Fruit fly (Drosophila melanogaster) whole organism, prepupa: ENCODE measurements around the gene CG14050.

Source experiments
- Blimp-1 ChIP-seq: fragments of 200-800 bp; sonication (Bioruptor generic); optimal IDR thresholded peaks from 3 replicates; lab custom pipeline; 2017; ENCODE audit warnings: missing biosample characterization, missing genetic modification characterization, mild to moderate bottlenecking, moderate library complexity, missing genetic modification reagents
- CG10669 ChIP-seq: fragments of 200-800 bp; sonication (Bioruptor generic); optimal IDR thresholded peaks from 3 replicates; lab custom pipeline; 2018; ENCODE audit warnings: missing biosample characterization, mild to moderate bottlenecking, missing genetic modification characterization, moderate library complexity
- CG11762 ChIP-seq: fragments of 200-800 bp; sonication (Bioruptor generic); optimal IDR thresholded peaks from 3 replicates; lab custom pipeline; 2016; ENCODE audit warnings: missing biosample characterization, missing genetic modification characterization; ENCODE audit not compliant: insufficient read depth
- CG11902 ChIP-seq: fragments of 200-800 bp; sonication (Bioruptor generic); optimal IDR thresholded peaks from 3 replicates; lab custom pipeline; 2016; ENCODE audit warnings: missing biosample characterization, missing genetic modification characterization
- CG1621 ChIP-seq: fragments of 200-800 bp; sonication (Bioruptor generic); optimal IDR thresholded peaks from 3 replicates; lab custom pipeline; 2018; ENCODE audit warnings: missing biosample characterization, mild to moderate bottlenecking, missing genetic modification characterization
- CG3032 ChIP-seq: fragments of 200-800 bp; optimal IDR thresholded peaks from 2 replicates; lab custom pipeline; 2019; ENCODE audit warnings: missing biosample characterization, mild to moderate bottlenecking, missing genetic modification characterization, moderate library complexity
- CG31627 ChIP-seq: fragments of 200-800 bp; sonication (Bioruptor generic); optimal IDR thresholded peaks from 3 replicates; lab custom pipeline; 2016; ENCODE audit warnings: missing biosample characterization, missing genetic modification characterization
- CG3919 ChIP-seq: fragments of 200-800 bp; sonication (Bioruptor generic); optimal IDR thresholded peaks from 3 replicates; lab custom pipeline; 2016; ENCODE audit warnings: missing biosample characterization, missing genetic modification characterization
- CG6792 ChIP-seq: fragments of 200-800 bp; sonication (Bioruptor generic); optimal IDR thresholded peaks from 3 replicates; lab custom pipeline; 2016; ENCODE audit warnings: missing biosample characterization, missing genetic modification characterization
- CG7368 ChIP-seq: fragments of 200-800 bp; sonication (Bioruptor generic); optimal IDR thresholded peaks from 3 replicates; lab custom pipeline; 2016; ENCODE audit warnings: missing biosample characterization, missing genetic modification characterization
- CG8119 ChIP-seq: fragments of 200-800 bp; sonication (Bioruptor generic); IDR thresholded peaks from 3 replicates; pipeline ENCODE4 v1.3.6; 2022; ENCODE audit warnings: missing biosample characterization, missing genetic modification characterization
- CG8319 ChIP-seq: fragments of 200-800 bp; sonication (Bioruptor generic); optimal IDR thresholded peaks from 3 replicates; lab custom pipeline; 2016; ENCODE audit warnings: missing biosample characterization, missing genetic modification characterization
- CG8632 ChIP-seq: fragments of 200-800 bp; sonication (Bioruptor generic); optimal IDR thresholded peaks from 3 replicates; lab custom pipeline; 2016; ENCODE audit warnings: missing biosample characterization, missing genetic modification characterization
- Eip75B ChIP-seq: fragments of 200-800 bp; sonication (Bioruptor generic); optimal IDR thresholded peaks from 3 replicates; lab custom pipeline; 2016; ENCODE audit warnings: missing biosample characterization, missing genetic modification characterization
- Eip78C ChIP-seq: fragments of 200-800 bp; sonication (Bioruptor generic); peaks from one replicate; lab custom pipeline; 2016; ENCODE audit warnings: missing biosample characterization, missing genetic modification characterization
- Eip93F ChIP-seq: fragments of 200-800 bp; sonication (Bioruptor generic); optimal IDR thresholded peaks from 2 replicates; lab custom pipeline; 2016; ENCODE audit warnings: missing biosample characterization, mild to moderate bottlenecking, missing genetic modification characterization
- Ets96B ChIP-seq: fragments of 200-800 bp; optimal IDR thresholded peaks from 2 replicates; lab custom pipeline; 2019; ENCODE audit warnings: missing biosample characterization, mild to moderate bottlenecking, missing genetic modification characterization, moderate library complexity
- Gug ChIP-seq: fragments of 200-800 bp; sonication (Bioruptor generic); IDR thresholded peaks from 2 replicates; pipeline ENCODE4 v1.3.6; 2022; ENCODE audit warnings: missing biosample characterization, missing genetic modification characterization
- Hr39 ChIP-seq: fragments of 200-800 bp; sonication (Bioruptor generic); optimal IDR thresholded peaks from 2 replicates; lab custom pipeline; 2016; ENCODE audit warnings: missing biosample characterization, missing genetic modification characterization
- Hr4 ChIP-seq: fragments of 200-800 bp; sonication (Bioruptor generic); optimal IDR thresholded peaks from 3 replicates; lab custom pipeline; 2016; ENCODE audit warnings: missing biosample characterization, missing genetic modification characterization
- Lpt ChIP-seq: fragments of 200-800 bp; sonication (Bioruptor generic); optimal IDR thresholded peaks from 3 replicates; lab custom pipeline; 2016; ENCODE audit warnings: missing biosample characterization, missing genetic modification characterization
- Met ChIP-seq: fragments of 200-800 bp; sonication (Bioruptor generic); optimal IDR thresholded peaks from 3 replicates; lab custom pipeline; 2016; ENCODE audit warnings: missing biosample characterization, missing genetic modification characterization
- OdsH ChIP-seq: fragments of 200-800 bp; sonication (Bioruptor generic); optimal IDR thresholded peaks from 3 replicates; lab custom pipeline; 2016; ENCODE audit warnings: missing biosample characterization, missing genetic modification characterization
- Smox ChIP-seq: fragments of 200-800 bp; sonication (Bioruptor generic); optimal IDR thresholded peaks from 3 replicates; lab custom pipeline; 2016; ENCODE audit warnings: missing biosample characterization, missing genetic modification characterization
- Sox14 ChIP-seq: fragments of 200-800 bp; sonication (Bioruptor generic); optimal IDR thresholded peaks from 3 replicates; lab custom pipeline; 2016; ENCODE audit warnings: missing biosample characterization, missing genetic modification characterization
- Sox15 ChIP-seq: fragments of 200-800 bp; sonication (Bioruptor generic); optimal IDR thresholded peaks from 3 replicates; lab custom pipeline; 2016; ENCODE audit warnings: missing biosample characterization, missing genetic modification characterization
- achi ChIP-seq: fragments of 200-800 bp; sonication (Bioruptor generic); optimal IDR thresholded peaks from 3 replicates; lab custom pipeline; 2016; ENCODE audit warnings: missing biosample characterization, missing genetic modification characterization
- cyc ChIP-seq: fragments of 200-800 bp; sonication (Bioruptor generic); optimal IDR thresholded peaks from 3 replicates; lab custom pipeline; 2016; ENCODE audit warnings: missing biosample characterization, missing genetic modification characterization
- dsx ChIP-seq: fragments of 200-800 bp; optimal IDR thresholded peaks from 3 replicates; lab custom pipeline; 2019; ENCODE audit warnings: missing biosample characterization, mild to moderate bottlenecking, missing genetic modification characterization, moderate library complexity; ENCODE audit not compliant: poor library complexity, severe bottlenecking
- eg ChIP-seq: fragments of 200-800 bp; sonication (Bioruptor generic); IDR thresholded peaks from 3 replicates; pipeline ENCODE4 v1.3.6; 2022; ENCODE audit warnings: missing biosample characterization, missing genetic modification characterization
- esn ChIP-seq: fragments of 200-800 bp; sonication (Bioruptor generic); optimal IDR thresholded peaks from 2 replicates; lab custom pipeline; 2016; ENCODE audit warnings: missing biosample characterization, mild to moderate bottlenecking, missing genetic modification characterization, moderate library complexity
- fd59A ChIP-seq: fragments of 200-800 bp; sonication (Bioruptor generic); optimal IDR thresholded peaks from 2 replicates; lab custom pipeline; 2017; ENCODE audit warnings: missing biosample characterization, mild to moderate bottlenecking, missing genetic modification characterization, missing genetic modification reagents
- fd85E ChIP-seq: fragments of 200-800 bp; sonication (Bioruptor generic); optimal IDR thresholded peaks from 3 replicates; lab custom pipeline; 2016; ENCODE audit warnings: missing biosample characterization, missing genetic modification characterization
- lz ChIP-seq: fragments of 200-800 bp; sonication (Bioruptor generic); optimal IDR thresholded peaks from 3 replicates; lab custom pipeline; 2016; ENCODE audit warnings: missing biosample characterization, missing genetic modification characterization
- net ChIP-seq: fragments of 200-800 bp; sonication (Bioruptor generic); optimal IDR thresholded peaks from 3 replicates; lab custom pipeline; 2016; ENCODE audit warnings: missing biosample characterization, missing genetic modification characterization
- salr ChIP-seq, 2 experiments: fragments of 200-800 bp; sonication (Bioruptor generic); optimal IDR thresholded peaks; 3 replicates each; lab custom pipeline; 2016 to 2018; ENCODE audit warnings: missing biosample characterization in 2 of 2, missing genetic modification characterization in 2 of 2, mild to moderate bottlenecking in 1 of 2
- spab ChIP-seq: fragments of 200-800 bp; sonication (Bioruptor generic); optimal IDR thresholded peaks from 2 replicates; lab custom pipeline; 2017; ENCODE audit warnings: missing biosample characterization, mild to moderate bottlenecking, missing genetic modification characterization, missing genetic modification reagents
- svp ChIP-seq: fragments of 200-800 bp; sonication (Bioruptor generic); peaks from one replicate; lab custom pipeline; 2016; ENCODE audit warnings: missing biosample characterization, missing genetic modification characterization
- topi ChIP-seq: fragments of 200-800 bp; sonication (Bioruptor generic); optimal IDR thresholded peaks from 3 replicates; lab custom pipeline; 2016; ENCODE audit warnings: missing biosample characterization, missing genetic modification characterization
- vri ChIP-seq: fragments of 200-800 bp; sonication (Bioruptor generic); optimal IDR thresholded peaks from 3 replicates; lab custom pipeline; 2016; ENCODE audit warnings: missing biosample characterization, mild to moderate bottlenecking, missing genetic modification characterization

CG14050 gene

dm6 chrX:2350228-2350564, 24.2 kb upstream of the CG14050 start (continued):
- TF ChIP-seq Gug (GFP tag; lab: Robert Waterston, UW) (peak; percentile 48; the same call in 1 of the 2 replicates), CG10669 (no peak), topi (no peak), Hr39 (GFP tag; lab: Kevin White, UChicago) (peak; percentile 8), cyc (GFP tag; lab: Kevin White, UChicago) (no peak), CG8119 (GFP tag; lab: Robert Waterston, UW) (peak; percentile 27; the same call in 1 of the 3 replicates), esn (GFP tag; lab: Kevin White, UChicago) (peak; percentile 17), lz (GFP tag; lab: Kevin White, UChicago) (no peak), OdsH (GFP tag; lab: Kevin White, UChicago) (no peak), CG8319 (GFP tag; lab: Kevin White, UChicago) (no peak), fd85E (GFP tag; lab: Kevin White, UChicago) (no peak), CG31627 (peak; percentile 2), Ets96B (tag; lab: Kevin White, UChicago) (no peak), CG11902 (GFP tag; lab: Kevin White, UChicago) (no peak), Hr4 (no peak), fd59A (no peak), CG6792 (no peak), achi (GFP tag; lab: Kevin White, UChicago) (no peak), Smox (no peak)

dm6 chrX:2349510-2350227, 23.7 kb upstream of the CG14050 start:
- TF ChIP-seq vri (GFP tag; lab: Kevin White, UChicago) (peak; percentile 93), Sox15 (GFP tag; lab: Kevin White, UChicago) (no peak), Eip93F (peak; percentile 7), svp (GFP tag; lab: Kevin White, UChicago) (peak; percentile 41)

- TF ChIP-seq CG3919 (GFP tag; lab: Kevin White, UChicago) (no peak), CG1621 (tag; lab: Kevin White, UChicago) (peak; percentile 39), CG8632 (GFP tag; lab: Kevin White, UChicago) (no peak), eg (no peak), svp (GFP tag; lab: Kevin White, UChicago) (peak; percentile 56)
- TF ChIP-seq, all 60 proteins: peak for 2
These were observed 18.4 kb upstream of the CG14050 start, which contains the start of gene mRpL14 for dm6 chrX:2344370-2344769. mRpL14 (minus strand) TSS chrX:2344649.

- peak; percentile 30 for TF ChIP-seq Eip78C (GFP tag; lab: Kevin White, UChicago)
- TF ChIP-seq svp (GFP tag; lab: Kevin White, UChicago) = peak; percentile 70
- no peak for TF ChIP-seq CG11762
These were observed 14.2 kb upstream of the CG14050 start for dm6 chrX:2340009-2340733.

dm6 chrX:2337184-2337583, 11.2 kb upstream of the CG14050 start:
- TF ChIP-seq svp (GFP tag; lab: Kevin White, UChicago) (peak; percentile 77), CG8119 (GFP tag; lab: Robert Waterston, UW) (no peak), cyc (GFP tag; lab: Kevin White, UChicago) (no peak), CG11762 (no peak), CG1621 (tag; lab: Kevin White, UChicago) (no peak)

- TF ChIP-seq CG7368 (peak; percentile 22), salr (GFP tag; optimal IDR thresholded peaks at IDR 0.05; lab: Kevin White, UChicago) (peak in 1 of 2 experiments; percentile 48), spab (peak; percentile 57), CG8632 (GFP tag; lab: Kevin White, UChicago) (no peak), fd85E (GFP tag; lab: Kevin White, UChicago) (no peak), dsx (peak; percentile 65), CG8319 (GFP tag; lab: Kevin White, UChicago) (no peak), Blimp-1 (GFP tag; lab: Kevin White, UChicago) (peak; percentile 11), Eip75B (GFP tag; lab: Kevin White, UChicago) (peak; percentile 46), Sox14 (peak; percentile 62), CG3032 (peak; percentile 53), Lpt (peak; percentile 20), net (GFP tag; lab: Kevin White, UChicago) (peak; percentile 20), eg (peak; percentile 48; the same call in 1 of the 3 replicates), CG11902 (GFP tag; lab: Kevin White, UChicago) (peak; percentile 11), Met (GFP tag; lab: Kevin White, UChicago) (no peak), Hr39 (GFP tag; lab: Kevin White, UChicago) (peak; percentile 55), lz (GFP tag; lab: Kevin White, UChicago) (peak; percentile 31)
These were observed 10.4 kb upstream of the CG14050 start for dm6 chrX:2336428-2336827.
